Worm (Caenorhabditis elegans) whole organism, L1 larva: ENCODE measurements around the gene chst-1.

Experiments
- C34B4.2 ChIP-seq: sonication (generic microtip); optimal IDR thresholded peaks from 2 replicates; lab custom pipeline; 2017; ENCODE audit warnings: mild to moderate bottlenecking, missing genetic modification characterization, missing compliant biosample characterization
- Y116A8C.19 ChIP-seq: sonication (generic microtip); optimal IDR thresholded peaks from 2 replicates; lab custom pipeline; 2016; ENCODE audit warnings: missing compliant biosample characterization, missing genetic modification characterization, borderline replicate concordance
- aha-1 ChIP-seq: fragments of 150-350 bp; optimal IDR thresholded peaks from 2 replicates; lab custom pipeline; 2014; ENCODE audit warnings: missing biosample characterization, missing genetic modification characterization
- alr-1 ChIP-seq: fragments of 200-800 bp; sonication (Bioruptor generic); optimal IDR thresholded peaks from 2 replicates; lab custom pipeline; 2018; ENCODE audit warnings: borderline replicate concordance, mild to moderate bottlenecking, missing genetic modification characterization, missing compliant biosample characterization
- aly-2 ChIP-seq: fragments of 150-350 bp; optimal IDR thresholded peaks from 2 replicates; lab custom pipeline; 2014; ENCODE audit warnings: missing biosample characterization, missing genetic modification characterization
- ceh-63 ChIP-seq: fragments of 200-800 bp; sonication (Bioruptor generic); optimal IDR thresholded peaks from 2 replicates; lab custom pipeline; 2018; ENCODE audit warnings: mild to moderate bottlenecking, missing genetic modification characterization, missing compliant biosample characterization
- ceh-8 ChIP-seq: fragments of 200-800 bp; sonication (Bioruptor generic); optimal IDR thresholded peaks from 2 replicates; lab custom pipeline; 2018; ENCODE audit warnings: mild to moderate bottlenecking, missing genetic modification characterization, moderate library complexity, missing compliant biosample characterization
- dsc-1 ChIP-seq: sonication (generic microtip); optimal IDR thresholded peaks from 2 replicates; lab custom pipeline; 2016; ENCODE audit warnings: mild to moderate bottlenecking, missing genetic modification characterization, missing compliant biosample characterization
- efl-3 ChIP-seq: fragments of 200-800 bp; sonication (Bioruptor generic); optimal IDR thresholded peaks from 2 replicates; lab custom pipeline; 2018; ENCODE audit warnings: mild to moderate bottlenecking, missing genetic modification characterization, missing compliant biosample characterization
- egl-13 ChIP-seq: sonication (generic microtip); optimal IDR thresholded peaks from 2 replicates; lab custom pipeline; 2016; ENCODE audit warnings: missing genotype, missing genetic modification reagents, missing genetic modification characterization, missing compliant biosample characterization
- elt-2 ChIP-seq: sonication (generic microtip); optimal IDR thresholded peaks from 2 replicates; lab custom pipeline; 2016; ENCODE audit warnings: missing genetic modification characterization, mild to moderate bottlenecking, inconsistent platforms, missing compliant biosample characterization, missing genetic modification reagents
- fkh-10 ChIP-seq: sonication (generic microtip); optimal IDR thresholded peaks from 2 replicates; lab custom pipeline; 2017; ENCODE audit warnings: missing biosample characterization, missing genetic modification reagents, missing genetic modification characterization
- fkh-8 ChIP-seq: sonication (generic microtip); optimal IDR thresholded peaks from 2 replicates; lab custom pipeline; 2016; ENCODE audit warnings: mild to moderate bottlenecking, missing genetic modification characterization, missing compliant biosample characterization
- hlh-17 ChIP-seq: fragments of 200-800 bp; sonication (Bioruptor generic); optimal IDR thresholded peaks from 2 replicates; lab custom pipeline; 2018; ENCODE audit warnings: missing genetic modification characterization, mild to moderate bottlenecking, missing compliant biosample characterization, moderate library complexity, borderline replicate concordance
- hlh-4 ChIP-seq: sonication (generic microtip); optimal IDR thresholded peaks from 2 replicates; lab custom pipeline; 2016; ENCODE audit warnings: mild to moderate bottlenecking, missing genetic modification characterization, missing compliant biosample characterization
- hpl-2 ChIP-seq: fragments of 150-350 bp; optimal IDR thresholded peaks from 2 replicates; lab custom pipeline; 2014; ENCODE audit warnings: missing biosample characterization, missing genetic modification reagents, missing genetic modification characterization
- irx-1 ChIP-seq: sonication (generic microtip); optimal IDR thresholded peaks from 2 replicates; lab custom pipeline; 2016; ENCODE audit warnings: missing genetic modification characterization, missing compliant biosample characterization
- isw-1 ChIP-seq: fragments of 200-800 bp; sonication (Bioruptor generic); IDR thresholded peaks from 2 replicates; pipeline ENCODE4 v1.3.6; 2022; ENCODE audit warnings: missing genetic modification characterization, missing compliant biosample characterization
- jun-1 ChIP-seq: fragments of 150-350 bp; optimal IDR thresholded peaks from 2 replicates; lab custom pipeline; 2014; ENCODE audit warnings: missing biosample characterization, missing genetic modification reagents, missing genetic modification characterization
- lin-13 ChIP-seq: fragments of 150-350 bp; optimal IDR thresholded peaks from 2 replicates; lab custom pipeline; 2014; ENCODE audit warnings: missing biosample characterization, missing genetic modification reagents, missing genetic modification characterization
- mef-2 ChIP-seq: fragments of 150-350 bp; optimal IDR thresholded peaks from 2 replicates; lab custom pipeline; 2014; ENCODE audit warnings: missing biosample characterization, missing genetic modification characterization
- nhr-11 ChIP-seq: fragments of 150-350 bp; optimal IDR thresholded peaks from 2 replicates; lab custom pipeline; 2014; ENCODE audit warnings: missing biosample characterization, missing genetic modification characterization
- nhr-12 ChIP-seq: sonication (generic microtip); optimal IDR thresholded peaks from 2 replicates; lab custom pipeline; 2017; ENCODE audit warnings: missing biosample characterization, missing genetic modification characterization
- nhr-20 ChIP-seq: sonication (generic microtip); optimal IDR thresholded peaks from 2 replicates; lab custom pipeline; 2016; ENCODE audit warnings: mild to moderate bottlenecking, missing genetic modification characterization, missing compliant biosample characterization
- nhr-237 ChIP-seq: fragments of 150-350 bp; optimal IDR thresholded peaks from 2 replicates; lab custom pipeline; 2014; ENCODE audit warnings: missing biosample characterization, missing genetic modification characterization
- nhr-28 ChIP-seq: fragments of 150-350 bp; optimal IDR thresholded peaks from 2 replicates; lab custom pipeline; 2014; ENCODE audit warnings: missing biosample characterization, missing genetic modification characterization
- nhr-47 ChIP-seq: sonication (generic microtip); optimal IDR thresholded peaks from 2 replicates; lab custom pipeline; 2016; ENCODE audit warnings: mild to moderate bottlenecking, missing genetic modification characterization, moderate library complexity, missing compliant biosample characterization
- nhr-71 ChIP-seq: sonication (generic microtip); optimal IDR thresholded peaks from 2 replicates; lab custom pipeline; 2016; ENCODE audit warnings: mild to moderate bottlenecking, missing genetic modification characterization, moderate library complexity, missing compliant biosample characterization
- nhr-76 ChIP-seq: sonication (generic microtip); optimal IDR thresholded peaks from 2 replicates; lab custom pipeline; 2017; ENCODE audit warnings: missing biosample characterization, missing genetic modification characterization
- nhr-85 ChIP-seq: sonication (generic microtip); peaks from one replicate; lab custom pipeline; 2016; ENCODE audit warnings: missing genetic modification characterization, inconsistent platforms, missing compliant biosample characterization
- pax-3 ChIP-seq: fragments of 200-800 bp; sonication (Bioruptor generic); optimal IDR thresholded peaks from 2 replicates; lab custom pipeline; 2018; ENCODE audit warnings: mild to moderate bottlenecking, missing genetic modification characterization, moderate library complexity, missing compliant biosample characterization
- rnt-1 ChIP-seq: sonication (generic microtip); optimal IDR thresholded peaks from 2 replicates; lab custom pipeline; 2016; ENCODE audit warnings: mild to moderate bottlenecking, missing genetic modification characterization, moderate library complexity, missing compliant biosample characterization
- snpc-4 ChIP-seq: fragments of 150-350 bp; optimal IDR thresholded peaks from 2 replicates; lab custom pipeline; 2014; ENCODE audit warnings: missing biosample characterization, missing genetic modification characterization
- sox-4 ChIP-seq: sonication (generic microtip); optimal IDR thresholded peaks from 2 replicates; lab custom pipeline; 2016; ENCODE audit warnings: missing genetic modification characterization, missing compliant biosample characterization
- swsn-7 ChIP-seq: sonication (generic microtip); optimal IDR thresholded peaks from 2 replicates; lab custom pipeline; 2016; ENCODE audit warnings: missing genetic modification characterization, missing compliant biosample characterization
- tbx-2 ChIP-seq: sonication (generic microtip); optimal IDR thresholded peaks from 2 replicates; lab custom pipeline; 2016; ENCODE audit warnings: missing genetic modification characterization, missing compliant biosample characterization
- tlp-1 ChIP-seq: fragments of 150-350 bp; optimal IDR thresholded peaks from 2 replicates; lab custom pipeline; 2014; ENCODE audit warnings: missing biosample characterization, missing genetic modification characterization
- unc-30 ChIP-seq: sonication (generic microtip); optimal IDR thresholded peaks from 2 replicates; lab custom pipeline; 2017; ENCODE audit warnings: missing biosample characterization, missing genetic modification characterization
- unc-86 ChIP-seq: sonication (generic microtip); optimal IDR thresholded peaks from 2 replicates; lab custom pipeline; 2016; ENCODE audit warnings: missing genetic modification characterization, missing compliant biosample characterization
- unc-98 ChIP-seq: fragments of 200-800 bp; sonication (Bioruptor generic); IDR thresholded peaks from 2 replicates; pipeline ENCODE4 v1.3.6; 2022; ENCODE audit warnings: missing genetic modification characterization, missing compliant biosample characterization
- zag-1 ChIP-seq: fragments of 150-350 bp; optimal IDR thresholded peaks from 2 replicates; lab custom pipeline; 2014; ENCODE audit warnings: missing biosample characterization, missing genetic modification characterization
- zip-4 ChIP-seq: fragments of 200-800 bp; sonication (Bioruptor generic); optimal IDR thresholded peaks from 2 replicates; lab custom pipeline; 2018; ENCODE audit warnings: mild to moderate bottlenecking, missing genetic modification characterization, moderate library complexity, missing compliant biosample characterization
- ztf-11 ChIP-seq, 2 experiments: sonication (generic microtip); optimal IDR thresholded peaks; 2 replicates each; lab custom pipeline; 2016 to 2017; ENCODE audit warnings: missing genetic modification characterization in 2 of 2, missing biosample characterization in 1 of 2, missing compliant biosample characterization in 1 of 2
- ztf-4 ChIP-seq: fragments of 150-350 bp; optimal IDR thresholded peaks from 2 replicates; lab custom pipeline; 2014; ENCODE audit warnings: missing biosample characterization, missing genetic modification characterization

The chst-1 gene

ce11 chrII:8062334-8062791, 44.4 kb downstream of the chst-1 start, which contains the start of gene ufd-2 (continued):
- TF ChIP-seq nhr-12 (tag; lab: Kevin White, UChicago) (no peak), unc-98 (GFP tag; lab: Robert Waterston, UW) (no peak), ztf-4 (tag; lab: Kevin White, UChicago) (no peak), nhr-85 (tag; lab: Kevin White, UChicago) (peak; percentile 60), irx-1 (tag; lab: Kevin White, UChicago) (no peak), lin-13 (GFP tag; lab: Kevin White, UChicago) (peak; percentile 53), fkh-8 (tag; lab: Kevin White, UChicago) (peak; percentile 70), nhr-47 (tag; lab: Kevin White, UChicago) (peak; percentile 64), ceh-8 (GFP tag; lab: Kevin White, UChicago) (no peak), nhr-28 (tag; lab: Kevin White, UChicago) (no peak), aly-2 (tag; lab: Kevin White, UChicago) (no peak), nhr-71 (peak; percentile 74), mef-2 (tag; lab: Kevin White, UChicago) (no peak), jun-1 (peak; percentile 50), nhr-237 (peak; percentile 4), zag-1 (peak; percentile 5), tbx-2 (tag; lab: Kevin White, UChicago) (no peak), hlh-17 (GFP tag; lab: Kevin White, UChicago) (no peak), efl-3 (GFP tag; lab: Kevin White, UChicago) (no peak), tlp-1 (tag; lab: Kevin White, UChicago) (peak; percentile 23), dsc-1 (tag; lab: Kevin White, UChicago) (peak; percentile 30), unc-30 (tag; lab: Kevin White, UChicago) (no peak), rnt-1 (peak; percentile 86), nhr-20 (tag; lab: Kevin White, UChicago) (peak; percentile 70), alr-1 (tag; lab: Kevin White, UChicago) (no peak), ztf-11 (tag; optimal IDR thresholded peaks at IDR 0.05; lab: Kevin White, UChicago) (peak in 1 of 2 experiments; percentile 25), pax-3 (tag; lab: Kevin White, UChicago) (peak; percentile 60), snpc-4 (tag; lab: Kevin White, UChicago) (no peak), unc-86 (peak; percentile 46), elt-2 (tag; lab: Kevin White, UChicago) (peak; percentile 53), hpl-2 (GFP tag; lab: Kevin White, UChicago) (no peak), swsn-7 (tag; lab: Kevin White, UChicago) (peak; percentile 55)

- no peak for TF ChIP-seq hlh-4 (tag; lab: Kevin White, UChicago)
- no peak for TF ChIP-seq C34B4.2
- no peak for TF ChIP-seq zip-4 (GFP tag; lab: Kevin White, UChicago)
- peak; percentile 64 for TF ChIP-seq egl-13
- TF ChIP-seq nhr-47 (tag; lab: Kevin White, UChicago) = peak; percentile 55
- no peak for TF ChIP-seq isw-1 (GFP tag; lab: Robert Waterston, UW)
- TF ChIP-seq nhr-12 (tag; lab: Kevin White, UChicago) = no peak
- no peak for TF ChIP-seq nhr-237
- TF ChIP-seq aly-2 (tag; lab: Kevin White, UChicago) = no peak
- TF ChIP-seq dsc-1 (tag; lab: Kevin White, UChicago) = peak; percentile 95
- TF ChIP-seq nhr-11 (tag; lab: Kevin White, UChicago) = peak; percentile 66
- no peak for TF ChIP-seq aha-1 (tag; lab: Kevin White, UChicago)
- no peak for TF ChIP-seq hpl-2 (GFP tag; lab: Kevin White, UChicago)
- no peak for TF ChIP-seq fkh-10 (GFP tag; lab: Kevin White, UChicago)
- no peak for TF ChIP-seq nhr-85 (tag; lab: Kevin White, UChicago)
- TF ChIP-seq jun-1 = no peak
- TF ChIP-seq sox-4 (tag; lab: Kevin White, UChicago) = no peak
- peak; percentile 47 for TF ChIP-seq fkh-8 (tag; lab: Kevin White, UChicago)
- TF ChIP-seq zag-1 = no peak
- no peak for TF ChIP-seq pax-3 (tag; lab: Kevin White, UChicago)
- no peak for TF ChIP-seq nhr-76
- peak; percentile 41 for TF ChIP-seq nhr-71
- TF ChIP-seq ceh-63 (GFP tag; lab: Kevin White, UChicago) = no peak
- no peak for TF ChIP-seq Y116A8C.19
Measured at ce11 chrII:8059532-8059931, 47.2 kb downstream of the chst-1 start.
